Fruit fly (Drosophila melanogaster) whole organism, wandering third instar larva: ENCODE measurements around the gene Pfdn6.
A peak's percentile ranks its signal among the peaks of the same experiment; 100 is the strongest.

Experiments
- Dfd ChIP-seq: fragments of >200 bp; optimal IDR thresholded peaks from 2 replicates; lab custom pipeline; 2017; ENCODE audit warnings: missing biosample characterization, missing genetic modification characterization
- GATAd ChIP-seq: sonication (Bioruptor generic); optimal IDR thresholded peaks from 2 replicates; lab custom pipeline; 2016; ENCODE audit warnings: missing biosample characterization, missing genetic modification characterization
- Hr78 ChIP-seq: fragments of >200 bp; optimal IDR thresholded peaks from 2 replicates; lab custom pipeline; 2017; ENCODE audit warnings: missing biosample characterization, missing genetic modification characterization
- Hr83 ChIP-seq: fragments of 200-300 bp; sonication (Bioruptor generic); optimal IDR thresholded peaks from 2 replicates; lab custom pipeline; 2016; ENCODE audit warnings: missing biosample characterization, mild to moderate bottlenecking, missing genetic modification characterization, moderate library complexity; ENCODE audit not compliant: poor library complexity, severe bottlenecking
- Mio ChIP-seq: sonication (Bioruptor generic); optimal IDR thresholded peaks from 2 replicates; lab custom pipeline; 2016; ENCODE audit warnings: missing biosample characterization, missing genetic modification characterization
- br ChIP-seq: fragments of 200-800 bp; sonication (Bioruptor generic); optimal IDR thresholded peaks from 2 replicates; lab custom pipeline; 2016; ENCODE audit warnings: missing biosample characterization, missing genetic modification characterization
- brk ChIP-seq: fragments of 200-800 bp; sonication (Bioruptor generic); optimal IDR thresholded peaks from 2 replicates; lab custom pipeline; 2016; ENCODE audit warnings: missing biosample characterization, mild to moderate bottlenecking, missing genetic modification characterization
- dl ChIP-seq, 2 experiments: fragments of 175-275, 200-275 bp in 1 of 2; fragments of 200-275 bp in 1 of 2; sonication (Bioruptor generic); optimal IDR thresholded peaks; lab custom pipeline; 2018; ENCODE audit warnings: mild to moderate bottlenecking in 2 of 2, missing biosample characterization in 2 of 2, missing genetic modification characterization in 2 of 2, moderate library complexity in 2 of 2; ENCODE audit not compliant: partially characterized antibody in 2 of 2, insufficient read depth in 1 of 2
- dmrt93B ChIP-seq: fragments of 200-800 bp; sonication (Bioruptor generic); optimal IDR thresholded peaks from 2 replicates; lab custom pipeline; 2018; ENCODE audit warnings: missing biosample characterization, mild to moderate bottlenecking, missing genetic modification characterization
- dsf ChIP-seq: sonication (Bioruptor generic); optimal IDR thresholded peaks from 2 replicates; lab custom pipeline; 2016; ENCODE audit warnings: missing biosample characterization, missing genetic modification characterization, borderline replicate concordance
- ey ChIP-seq: fragments of 200-800 bp; sonication (Bioruptor generic); optimal IDR thresholded peaks from 2 replicates; lab custom pipeline; 2016; ENCODE audit warnings: missing biosample characterization, missing genetic modification characterization
- h ChIP-seq: fragments of 200-800 bp; sonication (Bioruptor generic); optimal IDR thresholded peaks from 3 replicates; lab custom pipeline; 2016; ENCODE audit warnings: missing biosample characterization, mild to moderate bottlenecking, missing genetic modification characterization
- psq ChIP-seq: fragments of 200-800 bp; sonication (Bioruptor generic); optimal IDR thresholded peaks from 3 replicates; lab custom pipeline; 2017; ENCODE audit warnings: missing biosample characterization, mild to moderate bottlenecking, missing genetic modification characterization, moderate library complexity
- rgr ChIP-seq: fragments of 200-800 bp; sonication (Bioruptor generic); optimal IDR thresholded peaks from 3 replicates; lab custom pipeline; 2016; ENCODE audit warnings: missing biosample characterization, mild to moderate bottlenecking, missing genetic modification characterization
- usp ChIP-seq: fragments of >200 bp; optimal IDR thresholded peaks from 2 replicates; lab custom pipeline; 2017; ENCODE audit warnings: missing biosample characterization, missing genetic modification characterization

Gene Pfdn6

DNA sequence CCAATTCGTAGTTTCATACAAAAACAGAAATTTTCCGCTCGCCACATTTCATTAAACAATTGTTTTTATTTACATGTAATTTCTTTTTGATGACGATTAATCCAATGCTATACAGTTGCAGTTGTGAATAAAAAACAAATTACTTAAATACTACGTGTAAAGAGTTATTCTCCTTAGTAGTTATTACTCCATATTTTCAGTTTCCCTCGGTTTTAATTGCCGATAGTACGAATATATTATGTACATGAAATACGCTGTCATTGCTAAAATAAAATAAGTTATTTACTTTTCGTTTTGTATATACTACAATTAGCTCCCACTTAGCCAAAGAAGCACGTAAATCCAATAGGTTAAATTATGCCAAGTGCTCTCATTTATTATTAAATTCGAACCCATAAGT lies 30.1 kb downstream of the Pfdn6 start, which contains the start of gene CG42655:
Gene CG42655, minus strand, starts transcription at position 101 of the 400 bp plus-strand sequence.
- TF ChIP-seq Mio (GFP tag; lab: Kevin White, UChicago) (no peak), Dfd (GFP tag; lab: Kevin White, UChicago) (no peak), br (GFP tag; lab: Kevin White, UChicago) (no peak)

dm6 chr3L:19954426-19954825 lies 31.0 kb downstream of the Pfdn6 start, which contains the start of gene CG42654:
Gene CG42654, minus strand, starts transcription at chr3L:19954526.
- no peak for TF ChIP-seq dl (GFP tag; optimal IDR thresholded peaks at IDR 0.05; lab: Kevin White, UChicago; ENCODE audit: insufficient read depth in 1 of 2, partially characterized antibody in 2 of 2)
- TF ChIP-seq Hr78 (GFP tag; lab: Kevin White, UChicago): no peak
- no peak for TF ChIP-seq GATAd (GFP tag; lab: Kevin White, UChicago)
- TF ChIP-seq ey (GFP tag; lab: Kevin White, UChicago): no peak
- no peak for TF ChIP-seq psq (GFP tag; lab: Kevin White, UChicago)
- no peak for TF ChIP-seq h (GFP tag; lab: Kevin White, UChicago)
- no peak for TF ChIP-seq Dfd (GFP tag; lab: Kevin White, UChicago)

DNA sequence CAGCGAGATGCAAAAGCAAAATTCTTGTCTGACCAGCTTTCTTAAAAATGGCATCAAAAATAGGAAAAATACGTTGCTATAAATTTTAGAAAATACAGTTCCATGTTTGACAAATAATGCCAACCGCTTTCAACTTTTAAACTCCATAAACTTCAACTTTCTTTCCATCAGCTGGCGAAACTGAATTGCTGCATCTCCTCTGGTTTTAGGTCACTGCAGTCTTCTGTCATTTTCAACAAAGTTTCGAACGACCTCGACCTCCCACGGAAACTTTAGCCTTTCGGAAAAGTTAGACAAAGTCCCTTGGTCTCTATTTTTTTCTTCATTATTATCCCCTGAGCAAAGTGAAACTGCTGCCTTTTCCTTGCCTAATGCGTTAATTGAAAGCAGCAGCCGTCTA lies 32.2 kb downstream of the Pfdn6 start, which contains the start of gene CG42263:
Gene CG42263, minus strand, starts transcription at position 101 of the 400 bp plus-strand sequence.
- TF ChIP-seq Hr83 (GFP tag; lab: Kevin White, UChicago): no peak
- TF ChIP-seq Dfd (GFP tag; lab: Kevin White, UChicago): no peak
- no peak for TF ChIP-seq dsf (GFP tag; lab: Kevin White, UChicago)
- TF ChIP-seq dmrt93B (GFP tag; lab: Kevin White, UChicago): no peak
- TF ChIP-seq Hr78 (GFP tag; lab: Kevin White, UChicago): no peak
- no peak for TF ChIP-seq psq (GFP tag; lab: Kevin White, UChicago)
- TF ChIP-seq usp: no peak
- no peak for TF ChIP-seq h (GFP tag; lab: Kevin White, UChicago)

dm6 chr3L:19961805-19962204 lies 38.3 kb downstream of the Pfdn6 start:
- TF ChIP-seq dl (GFP tag; optimal IDR thresholded peaks at IDR 0.05; lab: Kevin White, UChicago; ENCODE audit: insufficient read depth in 1 of 2, partially characterized antibody in 2 of 2) (no peak), brk (GFP tag; lab: Kevin White, UChicago) (no peak), rgr (GFP tag; lab: Kevin White, UChicago) (peak; percentile 7)

DNA sequence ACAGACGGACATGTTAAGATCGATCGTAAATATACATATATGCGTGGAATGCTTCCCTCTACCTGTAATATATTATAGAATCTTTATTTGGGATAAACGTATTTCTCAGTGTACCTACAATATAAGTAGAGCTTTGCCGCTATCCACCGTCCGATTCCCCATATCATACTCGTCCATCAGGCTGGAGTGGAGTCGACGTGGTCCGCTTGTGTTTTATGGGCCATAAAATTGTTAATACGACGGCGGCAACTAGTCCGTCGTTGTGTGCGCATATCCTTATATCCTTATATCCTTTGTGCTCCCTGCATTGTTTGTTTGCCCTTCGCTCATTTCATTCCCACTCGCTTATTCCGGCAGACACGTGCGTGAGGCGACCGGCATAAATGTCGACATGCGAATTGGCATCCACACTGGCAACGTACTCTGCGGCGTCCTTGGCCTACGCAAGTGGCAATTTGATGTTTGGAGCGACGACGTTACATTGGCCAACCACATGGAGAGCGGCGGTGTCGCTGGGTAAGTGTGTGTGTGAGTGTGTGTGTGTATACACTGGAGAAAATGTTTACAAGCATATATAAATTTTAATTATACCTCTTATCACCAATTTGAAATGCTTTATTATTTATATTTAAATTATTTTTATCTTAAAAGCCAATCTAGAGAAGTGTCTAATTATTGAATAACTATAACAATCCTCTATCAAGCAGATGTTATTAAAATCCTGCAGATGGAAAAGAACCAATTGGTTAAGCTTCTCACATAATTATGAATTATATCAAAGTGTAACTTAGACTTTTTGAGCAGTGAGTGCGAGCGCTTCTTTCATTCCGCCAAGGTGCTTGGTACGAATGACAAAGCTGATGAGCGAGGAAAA lies 45.5 kb downstream of the Pfdn6 start:
- no peak for TF ChIP-seq psq (GFP tag; lab: Kevin White, UChicago)
- TF ChIP-seq, all 38 proteins: peak for 0
